Worm (Caenorhabditis elegans) whole organism, late embryonic: ENCODE measurements around the gene F43C11.10.

ENCODE experiments used
- hlh-30 ChIP-seq: sonication (generic microtip); optimal IDR thresholded peaks from 2 replicates; lab custom pipeline; 2017; ENCODE audit warnings: antibody characterized with exemption, missing genetic modification characterization, missing compliant biosample characterization; ENCODE audit not compliant: insufficient read depth
- nfya-1 ChIP-seq: sonication (generic microtip); optimal IDR thresholded peaks from 2 replicates; lab custom pipeline; 2017; ENCODE audit warnings: missing genetic modification characterization, mild to moderate bottlenecking, missing compliant biosample characterization, antibody characterized with exemption, moderate library complexity

ce11 chrII:2336177-2336576 lies 16.3 kb downstream of the F43C11.10 start:
- TF ChIP-seq nfya-1 (tag; lab: Kevin White, UChicago) (no peak), hlh-30 (tag; lab: Kevin White, UChicago) (no peak)
